Fruit fly (Drosophila melanogaster) whole organism, prepupa: ENCODE data around the gene Agpat3.
A peak's percentile ranks its signal among the peaks of the same experiment; 100 is the strongest.

Experiments
- CG10631 ChIP-seq: fragments of 200-800 bp; sonication (Bioruptor generic); optimal IDR thresholded peaks from 2 replicates; lab custom pipeline; 2016; ENCODE audit warnings: missing biosample characterization, missing genetic modification characterization
- CG10669 ChIP-seq: fragments of 200-800 bp; sonication (Bioruptor generic); optimal IDR thresholded peaks from 3 replicates; lab custom pipeline; 2018; ENCODE audit warnings: missing biosample characterization, mild to moderate bottlenecking, missing genetic modification characterization, moderate library complexity
- CG11294 ChIP-seq: fragments of 200-800 bp; sonication (Bioruptor generic); IDR thresholded peaks from 2 replicates; pipeline ENCODE4 v1.3.6; 2022; ENCODE audit warnings: missing biosample characterization, missing genetic modification characterization
- CG11762 ChIP-seq: fragments of 200-800 bp; sonication (Bioruptor generic); optimal IDR thresholded peaks from 3 replicates; lab custom pipeline; 2016; ENCODE audit warnings: missing biosample characterization, missing genetic modification characterization; ENCODE audit not compliant: insufficient read depth
- CG11902 ChIP-seq: fragments of 200-800 bp; sonication (Bioruptor generic); optimal IDR thresholded peaks from 3 replicates; lab custom pipeline; 2016; ENCODE audit warnings: missing biosample characterization, missing genetic modification characterization
- CG16779 ChIP-seq: fragments of 200-800 bp; sonication (Bioruptor generic); optimal IDR thresholded peaks from 3 replicates; lab custom pipeline; 2017; ENCODE audit warnings: missing biosample characterization, mild to moderate bottlenecking, missing genetic modification characterization
- CG34406 ChIP-seq: fragments of 200-800 bp; sonication (Bioruptor generic); optimal IDR thresholded peaks from 3 replicates; lab custom pipeline; 2016; ENCODE audit warnings: missing biosample characterization, missing genetic modification characterization
- CG3919 ChIP-seq: fragments of 200-800 bp; sonication (Bioruptor generic); optimal IDR thresholded peaks from 3 replicates; lab custom pipeline; 2016; ENCODE audit warnings: missing biosample characterization, missing genetic modification characterization
- CG4318 ChIP-seq: fragments of 200-800 bp; sonication (Bioruptor generic); optimal IDR thresholded peaks from 3 replicates; lab custom pipeline; 2017; ENCODE audit warnings: missing biosample characterization, mild to moderate bottlenecking, missing genetic modification characterization
- CG6854 ChIP-seq: fragments of 200-800 bp; sonication (Bioruptor generic); optimal IDR thresholded peaks from 2 replicates; lab custom pipeline; 2017; ENCODE audit warnings: missing biosample characterization, mild to moderate bottlenecking, missing genetic modification characterization
- CG7368 ChIP-seq: fragments of 200-800 bp; sonication (Bioruptor generic); optimal IDR thresholded peaks from 3 replicates; lab custom pipeline; 2016; ENCODE audit warnings: missing biosample characterization, missing genetic modification characterization
- CG8119 ChIP-seq: fragments of 200-800 bp; sonication (Bioruptor generic); IDR thresholded peaks from 3 replicates; pipeline ENCODE4 v1.3.6; 2022; ENCODE audit warnings: missing biosample characterization, missing genetic modification characterization
- CG9139 ChIP-seq: fragments of 200-800 bp; sonication (Bioruptor generic); optimal IDR thresholded peaks from 3 replicates; lab custom pipeline; 2017; ENCODE audit warnings: missing biosample characterization, mild to moderate bottlenecking, missing genetic modification characterization
- Eip75B ChIP-seq: fragments of 200-800 bp; sonication (Bioruptor generic); optimal IDR thresholded peaks from 3 replicates; lab custom pipeline; 2016; ENCODE audit warnings: missing biosample characterization, missing genetic modification characterization
- Eip78C ChIP-seq: fragments of 200-800 bp; sonication (Bioruptor generic); peaks from one replicate; lab custom pipeline; 2016; ENCODE audit warnings: missing biosample characterization, missing genetic modification characterization
- Hr4 ChIP-seq: fragments of 200-800 bp; sonication (Bioruptor generic); optimal IDR thresholded peaks from 3 replicates; lab custom pipeline; 2016; ENCODE audit warnings: missing biosample characterization, missing genetic modification characterization
- OdsH ChIP-seq: fragments of 200-800 bp; sonication (Bioruptor generic); optimal IDR thresholded peaks from 3 replicates; lab custom pipeline; 2016; ENCODE audit warnings: missing biosample characterization, missing genetic modification characterization
- Sox102F ChIP-seq: fragments of 200-800 bp; sonication (Bioruptor generic); optimal IDR thresholded peaks from 2 replicates; lab custom pipeline; 2016; ENCODE audit warnings: missing biosample characterization, mild to moderate bottlenecking, missing genetic modification characterization
- Sox14 ChIP-seq: fragments of 200-800 bp; sonication (Bioruptor generic); optimal IDR thresholded peaks from 3 replicates; lab custom pipeline; 2016; ENCODE audit warnings: missing biosample characterization, missing genetic modification characterization
- Sox15 ChIP-seq: fragments of 200-800 bp; sonication (Bioruptor generic); optimal IDR thresholded peaks from 3 replicates; lab custom pipeline; 2016; ENCODE audit warnings: missing biosample characterization, missing genetic modification characterization
- acj6 ChIP-seq: fragments of 200-800 bp; sonication (Bioruptor generic); optimal IDR thresholded peaks from 3 replicates; lab custom pipeline; 2016; ENCODE audit warnings: missing biosample characterization, missing genetic modification characterization
- cyc ChIP-seq: fragments of 200-800 bp; sonication (Bioruptor generic); optimal IDR thresholded peaks from 3 replicates; lab custom pipeline; 2016; ENCODE audit warnings: missing biosample characterization, missing genetic modification characterization
- dac ChIP-seq: fragments of 200-800 bp; sonication (Bioruptor generic); optimal IDR thresholded peaks from 2 replicates; lab custom pipeline; 2017; ENCODE audit warnings: missing biosample characterization, mild to moderate bottlenecking, missing genetic modification characterization
- esn ChIP-seq: fragments of 200-800 bp; sonication (Bioruptor generic); optimal IDR thresholded peaks from 2 replicates; lab custom pipeline; 2016; ENCODE audit warnings: missing biosample characterization, mild to moderate bottlenecking, missing genetic modification characterization, moderate library complexity
- fd85E ChIP-seq: fragments of 200-800 bp; sonication (Bioruptor generic); optimal IDR thresholded peaks from 3 replicates; lab custom pipeline; 2016; ENCODE audit warnings: missing biosample characterization, missing genetic modification characterization
- fkh ChIP-seq: fragments of 200-800 bp; sonication (Bioruptor generic); optimal IDR thresholded peaks from 3 replicates; lab custom pipeline; 2017; ENCODE audit warnings: missing biosample characterization, mild to moderate bottlenecking, missing genetic modification characterization, moderate library complexity
- topi ChIP-seq: fragments of 200-800 bp; sonication (Bioruptor generic); optimal IDR thresholded peaks from 3 replicates; lab custom pipeline; 2016; ENCODE audit warnings: missing biosample characterization, missing genetic modification characterization

The Agpat3 gene

DNA sequence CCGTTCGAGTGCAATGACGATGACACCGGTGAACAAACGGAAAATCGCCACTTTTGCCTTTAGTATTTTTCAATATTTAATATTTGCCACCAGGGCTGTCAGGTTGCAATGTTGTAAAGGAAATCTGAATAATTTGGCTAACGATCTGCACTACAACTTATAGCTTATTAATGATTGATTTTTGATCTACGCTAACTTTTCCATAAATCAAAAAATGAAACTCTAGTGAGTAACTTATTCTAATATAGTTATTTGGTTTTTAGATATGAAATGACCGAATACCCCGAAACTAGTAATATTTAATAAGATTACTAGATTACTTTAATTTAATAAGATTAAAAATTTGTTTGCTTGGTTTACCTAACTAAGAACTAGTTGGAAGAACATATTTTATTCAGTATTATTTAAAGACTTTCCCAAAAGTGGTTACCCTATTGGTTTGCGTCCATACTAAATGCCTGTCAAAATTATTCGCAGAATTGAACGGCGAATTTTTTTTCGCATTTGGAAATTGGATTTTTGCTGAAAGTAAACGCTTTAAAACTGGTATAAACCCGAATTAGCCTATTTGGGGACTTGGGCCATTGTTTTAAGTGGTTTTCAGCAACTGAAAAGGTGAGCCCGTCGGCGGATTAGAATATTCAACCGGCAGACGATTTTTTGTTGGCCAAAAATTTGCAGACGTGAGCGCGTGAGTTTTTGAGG lies at the start of gene Agpat3, which contains the start of gene RAF2 (continued):
- peak; percentile 54 for TF ChIP-seq Sox15
- TF ChIP-seq esn (GFP tag; lab: Kevin White, UChicago), result peak; percentile 46
- no peak for TF ChIP-seq CG11762
- peak; percentile 52 for TF ChIP-seq CG10631 (GFP tag; lab: Kevin White, UChicago)
- peak; percentile 63 for TF ChIP-seq acj6 (GFP tag; lab: Kevin White, UChicago)
- no peak for TF ChIP-seq CG6854 (GFP tag; lab: Kevin White, UChicago)
- TF ChIP-seq Hr4, result peak; percentile 37
- TF ChIP-seq Sox14 (GFP tag; lab: Kevin White, UChicago), result no peak
- TF ChIP-seq CG10669 (GFP tag; lab: Kevin White, UChicago), result peak; percentile 16

DNA sequence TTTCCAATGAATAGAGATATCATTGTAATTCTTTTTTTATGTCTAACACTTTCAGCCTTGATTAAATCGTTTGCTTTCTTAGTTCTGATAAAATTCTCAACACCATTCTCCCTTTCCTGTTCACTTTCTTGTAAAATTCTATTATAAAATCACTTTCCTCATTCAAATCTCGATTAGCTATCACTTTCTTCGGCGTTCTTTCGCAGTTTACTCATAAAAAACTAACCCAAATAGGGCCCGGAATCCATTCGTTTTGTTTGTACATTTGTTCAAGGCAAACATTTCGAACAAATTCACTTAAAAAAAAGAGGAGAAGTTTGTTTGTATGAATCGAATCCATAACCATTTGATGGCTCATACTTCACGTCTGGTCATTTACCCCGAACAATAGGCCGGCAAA lies 47.8 kb upstream of the Agpat3 start:
- TF ChIP-seq fkh (GFP tag; lab: Kevin White, UChicago), result peak; percentile 41
- TF ChIP-seq CG8119 (GFP tag; lab: Robert Waterston, UW), result no peak
- TF ChIP-seq CG9139 (GFP tag; lab: Kevin White, UChicago), result no peak

DNA sequence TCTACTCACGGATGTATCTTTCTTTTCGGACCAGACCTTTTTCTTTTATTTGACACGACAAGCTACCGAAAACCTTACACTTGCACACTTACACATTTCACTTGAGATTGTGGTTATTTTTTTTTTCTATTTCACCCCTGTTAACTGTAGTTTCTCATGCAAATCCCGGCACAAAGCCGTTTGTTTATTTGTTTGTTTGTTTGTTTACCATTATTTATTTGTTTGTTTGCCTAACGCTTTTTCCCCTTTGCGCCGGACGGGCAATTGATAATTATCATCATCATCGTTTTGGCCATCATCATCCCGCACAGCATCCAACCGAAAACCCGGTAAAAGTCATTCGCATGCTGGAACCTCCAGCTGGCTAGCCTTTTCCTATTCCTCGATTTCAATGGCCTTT lies 45.3 kb upstream of the Agpat3 start:
- TF ChIP-seq cyc (GFP tag; lab: Kevin White, UChicago) (no peak), CG3919 (GFP tag; lab: Kevin White, UChicago) (no peak), fd85E (GFP tag; lab: Kevin White, UChicago) (no peak), topi (GFP tag; lab: Kevin White, UChicago) (no peak), fkh (GFP tag; lab: Kevin White, UChicago) (peak; percentile 55), CG11294 (GFP tag; lab: Robert Waterston, UW) (no peak), Eip75B (no peak), CG9139 (GFP tag; lab: Kevin White, UChicago) (no peak)

DNA sequence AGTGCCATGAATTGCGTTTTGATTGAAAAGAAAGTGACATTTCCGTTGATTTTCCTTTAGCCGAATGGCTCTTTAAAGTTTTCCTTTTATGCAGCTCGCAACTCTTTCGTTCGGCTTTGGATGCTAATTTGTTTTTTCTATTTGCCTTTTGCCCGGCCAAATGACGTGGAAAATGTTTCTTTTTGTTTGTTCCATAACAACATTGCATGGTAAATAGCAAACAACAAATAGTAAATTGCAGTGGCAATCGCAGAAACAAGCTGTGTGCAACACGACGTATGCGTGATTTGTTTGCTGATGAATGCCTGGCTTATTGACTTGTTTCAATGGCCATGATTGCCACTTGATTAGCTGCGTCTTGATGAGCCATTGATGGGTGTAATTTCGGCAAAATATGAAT lies 43.7 kb upstream of the Agpat3 start:
- TF ChIP-seq dac (no peak), CG11902 (GFP tag; lab: Kevin White, UChicago) (no peak), Sox102F (GFP tag; lab: Kevin White, UChicago) (no peak), CG4318 (GFP tag; lab: Kevin White, UChicago) (no peak)

DNA sequence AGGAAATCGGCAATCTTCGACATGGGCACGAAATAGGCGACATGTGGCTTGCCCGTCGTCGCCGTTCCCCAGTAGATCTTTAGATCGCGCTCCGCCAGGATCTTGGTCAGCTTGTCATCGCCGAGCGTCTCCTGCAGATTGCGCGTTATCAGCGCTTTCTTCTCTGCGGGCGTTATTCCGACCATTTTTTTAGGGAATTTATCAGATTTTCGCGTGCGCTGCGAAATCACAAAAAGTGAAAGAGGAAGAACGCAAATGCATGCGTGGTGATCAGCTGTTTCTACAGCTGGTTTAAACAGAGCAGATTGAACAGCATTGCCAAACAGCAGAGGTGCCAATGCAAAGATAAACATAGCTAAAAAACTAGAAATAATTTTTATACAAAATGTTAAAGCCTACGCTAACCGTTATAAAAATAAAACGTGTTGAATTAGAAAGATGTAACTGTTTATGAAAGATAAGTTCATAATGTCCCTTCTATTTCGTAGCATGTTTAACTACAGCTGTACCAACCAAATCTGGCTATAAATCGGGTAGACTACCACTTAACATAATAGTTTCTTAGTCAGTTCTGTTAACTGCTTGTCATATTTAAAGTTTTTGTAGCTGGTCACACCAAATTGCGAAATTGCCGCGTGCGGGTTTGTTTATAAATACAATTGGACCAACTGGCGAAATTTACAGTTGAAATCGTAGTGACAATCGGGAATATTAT lies 33.5 kb upstream of the Agpat3 start, which contains the start of the genes TyrRS and CG33158:
TyrRS (minus strand) TSS at position 244 of the 715 bp plus-strand sequence.
CG33158 (plus strand) TSS at position 539 of the 715 bp plus-strand sequence.
- TF ChIP-seq dac (no peak), Eip78C (no peak), fd85E (GFP tag; lab: Kevin White, UChicago) (no peak)

DNA sequence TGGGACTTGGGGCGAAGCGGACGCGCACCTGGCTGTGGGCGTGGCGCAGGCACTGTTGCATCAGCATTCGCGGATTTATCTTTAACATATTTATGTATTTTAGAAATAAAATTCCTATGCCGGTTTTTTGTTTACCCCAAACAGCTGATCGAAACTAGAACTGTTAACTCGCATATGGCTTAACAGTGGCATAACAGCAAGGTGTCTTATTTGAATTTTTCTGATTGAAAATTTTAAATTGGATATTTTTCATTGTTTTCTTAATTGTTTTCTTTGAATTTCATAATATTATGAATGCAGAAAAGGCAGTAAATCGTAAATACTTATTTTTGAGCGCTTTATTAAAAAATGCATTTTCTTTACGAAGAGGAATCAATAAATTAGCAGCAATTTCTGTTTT lies 31.3 kb upstream of the Agpat3 start, which contains the start of gene GluRS-m:
GluRS-m (minus strand) TSS at position 154 of the 400 bp plus-strand sequence.
- no peak for TF ChIP-seq CG34406
- TF ChIP-seq CG7368, result no peak
- no peak for TF ChIP-seq OdsH (GFP tag; lab: Kevin White, UChicago)
- no peak for TF ChIP-seq cyc (GFP tag; lab: Kevin White, UChicago)
- TF ChIP-seq Eip78C, result no peak
- no peak for TF ChIP-seq Eip75B
- TF ChIP-seq CG16779 (tag; lab: Kevin White, UChicago), result no peak
- TF ChIP-seq acj6 (GFP tag; lab: Kevin White, UChicago), result no peak
